Worm (Caenorhabditis elegans): Measurements from ENCODE around the gene gyg-2.

DNA sequence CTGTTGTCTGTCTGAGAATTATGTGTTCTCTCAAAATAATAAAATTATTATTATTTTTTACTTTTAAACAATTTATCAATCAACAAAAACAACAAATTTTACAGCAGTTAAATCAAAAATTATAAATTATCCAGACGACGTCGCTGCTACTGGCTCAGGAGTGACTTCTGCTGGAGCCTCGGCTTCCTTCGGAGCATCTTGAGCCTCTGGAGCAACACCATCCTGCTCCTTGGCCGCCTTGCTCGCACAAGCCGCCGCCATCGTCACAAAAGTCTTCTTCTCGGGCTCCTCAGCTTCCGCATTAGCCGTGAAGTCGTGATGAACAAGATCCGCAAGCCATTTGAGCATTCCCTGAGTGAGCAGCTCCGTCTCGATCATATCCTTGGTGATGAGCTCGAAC is 46.7 kb upstream of the gyg-2 start:
- no peak for TF ChIP-seq ceh-9 (tag; optimal IDR thresholded peaks at IDR 0.05)
- no peak for TF ChIP-seq sox-4 (tag; optimal IDR thresholded peaks at IDR 0.05)
- TF ChIP-seq ztf-16 (tag; optimal IDR thresholded peaks at IDR 0.05), result no peak
- TF ChIP-seq nhr-232 (tag; optimal IDR thresholded peaks at IDR 0.05), result no peak
- no peak for TF ChIP-seq ama-1 (optimal IDR thresholded peaks at IDR 0.05)
- no peak for TF ChIP-seq tbx-2 (tag; optimal IDR thresholded peaks at IDR 0.05)
- TF ChIP-seq ceh-31 (tag; optimal IDR thresholded peaks at IDR 0.05), result no peak
- no peak for TF ChIP-seq ttx-3 (tag; optimal IDR thresholded peaks at IDR 0.05)

Measured in whole organism, late embryonic.